Worm (Caenorhabditis elegans): ENCODE results near the gene nuo-4.
"Not testable (repeated sequence)": the region's sequence is repeated elsewhere in the genome, so short reads cannot be mapped to it uniquely, and the experiment has no call there.

The nuo-4 gene

DNA sequence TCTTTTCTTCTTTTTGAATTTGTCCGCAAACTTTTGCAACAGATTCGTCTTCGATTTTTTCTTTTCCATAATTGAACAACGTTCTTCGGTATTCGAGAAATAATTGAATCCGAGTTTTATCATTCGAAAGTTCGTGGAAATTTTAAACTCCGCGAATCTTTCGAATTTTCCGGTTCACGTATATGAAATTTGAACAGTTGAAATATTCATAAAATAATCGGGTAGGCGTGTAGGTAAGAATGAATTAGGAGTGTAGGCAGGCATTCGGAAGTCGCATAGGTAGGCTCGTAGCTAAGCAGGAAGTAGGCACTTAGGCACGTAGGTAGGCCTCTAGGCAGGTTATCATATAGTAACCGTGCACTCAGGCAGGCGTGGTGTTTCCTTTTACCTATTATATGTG lies 20.4 kb downstream of the nuo-4 start, which contains the start of gene B0280.11:
Gene B0280.11 (minus strand): TSS at position 101 of the 400 bp plus-strand sequence.
- TF ChIP-seq crh-2 (tag; optimal IDR thresholded peaks at IDR 0.05), result no peak
- no peak for TF ChIP-seq lin-11 (tag; optimal IDR thresholded peaks at IDR 0.05)
- TF ChIP-seq lsy-2 (tag; optimal IDR thresholded peaks at IDR 0.05), result no peak
- no peak for TF ChIP-seq blmp-1 (tag; optimal IDR thresholded peaks at IDR 0.05; ENCODE audit: insufficient read depth)
- no peak for TF ChIP-seq mbf-1 (tag; optimal IDR thresholded peaks at IDR 0.05)
- no peak for TF ChIP-seq sem-4 (tag; optimal IDR thresholded peaks at IDR 0.05)
- no peak for TF ChIP-seq nhr-237 (tag; optimal IDR thresholded peaks at IDR 0.05)
- TF ChIP-seq alr-1 (tag; optimal IDR thresholded peaks at IDR 0.05), result no peak
- no peak for TF ChIP-seq zag-1 (tag; optimal IDR thresholded peaks at IDR 0.05)
- no peak for TF ChIP-seq mdl-1 (tag; optimal IDR thresholded peaks at IDR 0.05)

DNA sequence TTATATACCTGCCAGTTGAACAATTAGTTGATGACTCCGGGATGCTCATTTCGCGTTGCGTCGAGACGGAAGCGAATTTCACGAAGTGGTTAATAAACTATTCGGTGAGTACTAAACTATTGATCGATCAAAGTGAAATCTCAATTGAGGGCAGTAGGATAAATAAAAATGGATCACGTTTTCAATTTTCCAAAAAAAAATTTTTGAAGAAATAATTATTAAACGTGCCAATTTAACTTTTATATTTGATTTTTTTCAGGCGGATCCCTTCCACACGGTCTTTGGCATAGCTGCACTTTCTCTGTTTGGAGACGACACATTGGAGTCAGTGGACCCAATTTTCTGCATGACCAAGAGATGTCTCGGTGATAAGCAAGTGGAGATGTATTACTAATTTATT lies 22.6 kb downstream of the nuo-4 start, which contains the start of gene B0280.17:
Gene B0280.17 (minus strand): TSS at position 101 of the 400 bp plus-strand sequence.
- TF ChIP-seq ztf-1 (GFP tag; conservative IDR thresholded peaks at IDR 0.05) (no peak), unc-62 (GFP tag; optimal IDR thresholded peaks at IDR 0.05) (no peak), R02D3.7 (tag; optimal IDR thresholded peaks at IDR 0.05) (no peak), ZK546.5 (tag; optimal IDR thresholded peaks at IDR 0.05) (no peak)

DNA sequence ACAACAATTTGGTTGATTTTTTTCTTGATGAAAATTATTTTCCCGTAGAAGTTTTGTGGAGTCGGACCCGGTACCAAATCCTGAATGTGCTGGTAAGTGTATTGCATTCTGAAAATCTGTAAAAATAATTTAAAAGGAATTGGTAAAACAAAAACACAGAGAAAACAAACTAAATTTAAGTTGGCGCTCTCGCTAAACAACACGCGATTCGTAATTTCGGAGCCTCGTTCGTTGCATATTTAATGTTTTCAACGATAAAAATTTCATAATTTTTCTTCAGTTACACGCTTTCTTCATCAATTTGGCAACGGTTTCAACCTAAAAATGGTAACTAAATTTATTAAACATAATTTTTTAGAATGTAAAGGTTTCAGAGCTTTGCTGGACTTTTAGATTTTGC lies 25.1 kb downstream of the nuo-4 start, which contains the start of the genes pot-1 and ggtb-1:
Gene pot-1 (minus strand): TSS at position 120 of the 400 bp plus-strand sequence.
Gene ggtb-1 (plus strand): TSS at position 208 of the 400 bp plus-strand sequence.
- peak; percentile 47 for TF ChIP-seq C34F6.9 (tag; optimal IDR thresholded peaks at IDR 0.05)
- peak in 1 of 2 experiments; percentile 35 for TF ChIP-seq lsy-2 (tag; optimal IDR thresholded peaks at IDR 0.05)
- peak; percentile 7 for TF ChIP-seq gmeb-1 (tag; optimal IDR thresholded peaks at IDR 0.05)
- TF ChIP-seq unc-55 (GFP tag; optimal IDR thresholded peaks at IDR 0.05), result peak; percentile 55
- TF ChIP-seq mbf-1 (tag; optimal IDR thresholded peaks at IDR 0.05), result no peak

DNA sequence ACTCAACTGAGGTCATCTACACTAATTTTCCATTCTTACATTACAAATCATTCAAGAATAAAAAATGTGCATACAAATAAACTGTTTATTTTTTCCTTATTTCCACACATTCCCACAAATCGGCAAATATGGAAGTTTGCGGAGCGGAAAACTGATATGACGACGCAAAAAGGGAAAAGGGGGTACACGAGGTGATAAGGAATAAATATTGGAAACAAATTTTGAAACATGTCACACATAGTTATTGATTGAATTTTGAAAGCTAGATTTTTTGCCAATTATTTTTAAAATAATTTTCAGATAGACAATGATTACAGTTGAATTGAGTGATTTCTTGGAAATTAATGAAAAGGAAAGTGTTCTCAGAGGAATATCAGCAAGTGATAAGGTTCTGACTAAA lies 30.0 kb downstream of the nuo-4 start, which contains the start of gene viro-2:
Gene viro-2 (plus strand): TSS at position 301 of the 400 bp plus-strand sequence.
- TF ChIP-seq egl-27, R02D3.7, unc-39 (tag; optimal IDR thresholded peaks at IDR 0.05): not testable (repeated sequence)

DNA sequence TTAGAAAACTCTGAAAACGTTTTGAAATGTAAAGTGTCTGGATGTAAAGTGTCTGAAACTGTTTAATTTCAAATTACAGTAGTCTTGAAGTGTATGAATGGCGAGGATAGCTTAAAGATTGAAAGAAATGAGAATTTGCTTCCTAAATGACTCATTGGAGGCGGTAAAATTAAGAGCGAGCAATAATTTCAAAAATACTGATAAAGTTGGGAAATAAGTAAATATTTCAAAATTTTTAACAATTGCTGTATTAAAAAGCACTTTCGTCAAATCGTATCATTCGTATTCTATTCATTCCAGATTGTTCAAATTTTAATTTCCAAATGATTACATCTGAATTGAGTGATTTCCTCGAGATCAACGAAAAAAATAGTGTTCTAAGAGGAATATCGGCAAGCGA lies 34.2 kb downstream of the nuo-4 start, which contains the start of gene B0280.2:
Gene B0280.2 (plus strand): TSS at position 301 of the 400 bp plus-strand sequence.
- TF ChIP-seq elt-1 (tag; optimal IDR thresholded peaks at IDR 0.05) (no peak), nhr-23 (tag; optimal IDR thresholded peaks at IDR 0.05) (no peak), unc-39 (tag; optimal IDR thresholded peaks at IDR 0.05) (no peak), ztf-4 (tag; optimal IDR thresholded peaks at IDR 0.05) (no peak)

DNA sequence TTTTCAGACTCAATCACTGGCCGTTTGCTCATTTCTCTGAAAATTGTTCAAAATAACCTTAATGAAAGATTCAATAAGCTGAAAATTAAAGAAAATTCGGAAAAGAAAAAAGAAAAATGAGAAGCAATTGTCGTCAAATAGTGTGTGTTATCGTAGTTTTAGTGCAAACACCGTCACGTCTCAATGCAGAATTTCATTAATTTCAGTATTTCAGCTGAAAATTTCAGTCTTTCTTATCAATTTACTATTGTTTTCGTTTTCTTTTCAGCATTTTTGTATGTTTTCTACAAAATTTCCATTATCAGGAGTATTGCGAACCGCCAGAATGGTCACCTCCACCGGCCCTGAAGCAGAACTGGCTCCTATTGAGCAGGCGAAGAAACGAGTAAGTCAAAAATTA lies 35.7 kb downstream of the nuo-4 start, which contains the start of the genes B0280.9 and rpia-1:
Gene B0280.9 (minus strand): TSS at position 36 of the 400 bp plus-strand sequence.
Gene rpia-1 (plus strand): TSS at position 269 of the 400 bp plus-strand sequence.
- TF ChIP-seq unc-55 (GFP tag; optimal IDR thresholded peaks at IDR 0.05) (peak; percentile 60), dmd-4 (tag; optimal IDR thresholded peaks at IDR 0.05) (no peak), C34F6.9 (tag; optimal IDR thresholded peaks at IDR 0.05) (peak; percentile 50), gmeb-1 (tag; optimal IDR thresholded peaks at IDR 0.05) (peak; percentile 26), ceh-16 (tag; optimal IDR thresholded peaks at IDR 0.05) (no peak), ztf-11 (tag; optimal IDR thresholded peaks at IDR 0.05) (no peak), sma-9 (GFP tag; optimal IDR thresholded peaks at IDR 0.05) (peak; percentile 45), sma-9 (tag; optimal IDR thresholded peaks at IDR 0.05) (no peak), lsy-2 (tag; optimal IDR thresholded peaks at IDR 0.05) (peak; percentile 81 to 95), elt-1 (tag; optimal IDR thresholded peaks at IDR 0.05) (no peak), ztf-4 (tag; optimal IDR thresholded peaks at IDR 0.05) (no peak), nhr-237 (tag; optimal IDR thresholded peaks at IDR 0.05) (no peak), nhr-77 (tag; optimal IDR thresholded peaks at IDR 0.05) (no peak), elt-3 (tag; optimal IDR thresholded peaks at IDR 0.05) (no peak), crh-2 (tag; optimal IDR thresholded peaks at IDR 0.05) (peak; percentile 33), aly-2 (tag; optimal IDR thresholded peaks at IDR 0.05) (no peak), ceh-82 (tag; optimal IDR thresholded peaks at IDR 0.05) (no peak), nhr-129 (tag; optimal IDR thresholded peaks at IDR 0.05) (peak; percentile 38), lin-39 (tag; optimal IDR thresholded peaks at IDR 0.05) (no peak), F13H6.1 (tag; optimal IDR thresholded peaks at IDR 0.05) (peak; percentile 7), blmp-1 (tag; optimal IDR thresholded peaks at IDR 0.05; ENCODE audit: insufficient read depth) (no peak), alr-1 (tag; optimal IDR thresholded peaks at IDR 0.05) (no peak), snpc-4 (tag; optimal IDR thresholded peaks at IDR 0.05) (no peak)

All from whole organism, L2 larva.